Fruit fly (Drosophila melanogaster) whole organism, embryonic: ENCODE measurements around the gene Dpp10.

ENCODE experiments used
- Antp ChIP-seq: fragments of 200-800 bp; sonication (Bioruptor generic); optimal IDR thresholded peaks from 3 replicates; lab custom pipeline; 2016; ENCODE audit warnings: missing biosample characterization, missing genetic modification characterization
- Atf6 ChIP-seq: fragments of 200-800 bp; sonication (Bioruptor generic); IDR thresholded peaks from 2 replicates; pipeline ENCODE4 v1.3.6; 2022; ENCODE audit warnings: missing biosample characterization, missing genetic modification characterization
- CG11504 ChIP-seq: fragments of 200-800 bp; sonication (Bioruptor generic); optimal IDR thresholded peaks from 3 replicates; lab custom pipeline; 2019; ENCODE audit warnings: missing biosample characterization, mild to moderate bottlenecking, missing genetic modification characterization, moderate library complexity
- CG11695 ChIP-seq: fragments of 200-800 bp; sonication (Bioruptor generic); IDR thresholded peaks from 3 replicates; pipeline ENCODE4 v1.3.6; 2022; ENCODE audit warnings: missing biosample characterization, missing genetic modification characterization
- CG13424 ChIP-seq: fragments of 200-800 bp; sonication (Bioruptor generic); optimal IDR thresholded peaks from 2 replicates; lab custom pipeline; 2019; ENCODE audit warnings: missing biosample characterization, mild to moderate bottlenecking, missing genetic modification characterization, moderate library complexity
- CG13775 ChIP-seq: fragments of 200-800 bp; sonication (Bioruptor generic); optimal IDR thresholded peaks from 3 replicates; lab custom pipeline; 2017; ENCODE audit warnings: missing biosample characterization, mild to moderate bottlenecking, missing genetic modification characterization
- CG15011 ChIP-seq: fragments of 200-800 bp; sonication (Bioruptor generic); optimal IDR thresholded peaks from 3 replicates; lab custom pipeline; 2018; ENCODE audit warnings: missing biosample characterization, mild to moderate bottlenecking, missing genetic modification characterization
- CG17568 ChIP-seq: fragments of 200-800 bp; sonication (Bioruptor generic); optimal IDR thresholded peaks from 2 replicates; lab custom pipeline; 2018; ENCODE audit warnings: missing biosample characterization, mild to moderate bottlenecking, missing genetic modification characterization, moderate library complexity
- CG17912 ChIP-seq: fragments of 200-800 bp; sonication (Bioruptor generic); optimal IDR thresholded peaks from 2 replicates; lab custom pipeline; 2018; ENCODE audit warnings: missing biosample characterization, mild to moderate bottlenecking, missing genetic modification characterization
- CG2199 ChIP-seq: fragments of 200-800 bp; sonication (Bioruptor generic); IDR thresholded peaks from 3 replicates; pipeline ENCODE4 v1.3.6; 2022; ENCODE audit warnings: missing biosample characterization, missing genetic modification characterization
- CG2202 ChIP-seq: fragments of 200-800 bp; sonication (Bioruptor generic); optimal IDR thresholded peaks from 2 replicates; lab custom pipeline; 2018; ENCODE audit warnings: missing biosample characterization, mild to moderate bottlenecking, missing genetic modification characterization
- CG2678 ChIP-seq: fragments of 200-800 bp; sonication (Bioruptor generic); optimal IDR thresholded peaks from 3 replicates; lab custom pipeline; 2019; ENCODE audit warnings: missing biosample characterization, mild to moderate bottlenecking, missing genetic modification characterization, moderate library complexity
- CG2875 ChIP-seq: fragments of 200-800 bp; sonication (Bioruptor generic); optimal IDR thresholded peaks from 2 replicates; lab custom pipeline; 2017; ENCODE audit warnings: missing biosample characterization, mild to moderate bottlenecking, missing genetic modification characterization, missing genetic modification reagents
- CG2889 ChIP-seq: fragments of 200-800 bp; sonication (Bioruptor generic); IDR thresholded peaks from 3 replicates; pipeline ENCODE4 v1.3.6; 2022; ENCODE audit warnings: missing biosample characterization, missing genetic modification characterization
- CG31365 ChIP-seq: fragments of 200-800 bp; sonication (Bioruptor generic); optimal IDR thresholded peaks from 2 replicates; lab custom pipeline; 2018; ENCODE audit warnings: missing biosample characterization, mild to moderate bottlenecking, missing genetic modification characterization
- CG32767 ChIP-seq: fragments of 200-800 bp; sonication (Bioruptor generic); IDR thresholded peaks from 2 replicates; pipeline ENCODE4 v1.3.6; 2022; ENCODE audit warnings: missing biosample characterization, missing genetic modification characterization
- CG5180 ChIP-seq: fragments of 200-800 bp; sonication (Bioruptor generic); optimal IDR thresholded peaks from 3 replicates; lab custom pipeline; 2017; ENCODE audit warnings: missing biosample characterization, missing genetic modification characterization, mild to moderate bottlenecking, moderate library complexity, missing genetic modification reagents
- CG6175 ChIP-seq: fragments of 200-800 bp; sonication (Bioruptor generic); IDR thresholded peaks from 3 replicates; pipeline ENCODE4 v1.3.6; 2022; ENCODE audit warnings: missing biosample characterization, missing genetic modification characterization
- CG8290 ChIP-seq, 3 experiments: fragments of 200-800 bp; sonication (Bioruptor generic); optimal IDR thresholded peaks; 2 replicates each; lab custom pipeline; 2016 to 2019; ENCODE audit warnings: missing biosample characterization in 3 of 3, missing genetic modification characterization in 3 of 3, mild to moderate bottlenecking in 2 of 3, moderate library complexity in 1 of 3
- Dll ChIP-seq: fragments of 200-800 bp; sonication (Bioruptor generic); IDR thresholded peaks from 4 replicates; pipeline ENCODE4 v1.3.6; 2022; ENCODE audit warnings: missing biosample characterization, missing genetic modification characterization; ENCODE audit not compliant: partially characterized antibody
- HmgD ChIP-seq: fragments of 200-800 bp; sonication (Bioruptor generic); optimal IDR thresholded peaks from 3 replicates; lab custom pipeline; 2016; ENCODE audit warnings: missing biosample characterization, missing genetic modification characterization
- Hr51 ChIP-seq, 2 experiments: fragments of 200-800 bp; sonication (Bioruptor generic); optimal IDR thresholded peaks; 2 replicates in 1 of 2; 3 replicates in 1 of 2; lab custom pipeline; 2016 to 2018; ENCODE audit warnings: missing biosample characterization in 2 of 2, missing genetic modification characterization in 2 of 2, mild to moderate bottlenecking in 1 of 2, moderate library complexity in 1 of 2
- MESR4 ChIP-seq: fragments of 200-800 bp; sonication (Bioruptor generic); optimal IDR thresholded peaks from 2 replicates; lab custom pipeline; 2018; ENCODE audit warnings: missing biosample characterization, mild to moderate bottlenecking, missing genetic modification characterization, moderate library complexity
- Max ChIP-seq: fragments of 200-800 bp; sonication (Bioruptor generic); optimal IDR thresholded peaks from 2 replicates; lab custom pipeline; 2016; ENCODE audit warnings: missing biosample characterization, mild to moderate bottlenecking, missing genetic modification characterization
- Oli ChIP-seq: fragments of 200-800 bp; sonication (Bioruptor generic); optimal IDR thresholded peaks from 2 replicates; lab custom pipeline; 2018; ENCODE audit warnings: missing biosample characterization, mild to moderate bottlenecking, missing genetic modification characterization, moderate library complexity
- Ptx1 ChIP-seq: fragments of 200-800 bp; sonication (Bioruptor generic); IDR thresholded peaks from 2 replicates; pipeline ENCODE4 v1.3.6; 2022; ENCODE audit warnings: missing biosample characterization, missing genetic modification characterization
- Sin3A ChIP-seq: fragments of >200 bp; optimal IDR thresholded peaks from 2 replicates; lab custom pipeline; 2018
- Sox102F ChIP-seq: fragments of 200-800 bp; sonication (Bioruptor generic); optimal IDR thresholded peaks from 2 replicates; lab custom pipeline; 2018; ENCODE audit warnings: missing biosample characterization, mild to moderate bottlenecking, missing genetic modification characterization, moderate library complexity
- Stat92E ChIP-seq, 3 experiments: fragments of >200 bp in 2 of 3; fragments of 200-800 bp in 1 of 3; sonication (Bioruptor generic) in 1 of 3; optimal IDR thresholded peaks; 2 replicates each; lab custom pipeline; 2017 to 2019; ENCODE audit warnings: missing biosample characterization in 3 of 3, missing genetic modification characterization in 3 of 3, mild to moderate bottlenecking in 1 of 3, moderate library complexity in 1 of 3
- bsh ChIP-seq, 2 experiments: fragments of 200-800 bp; sonication (Bioruptor generic); optimal IDR thresholded peaks; 2 replicates each; lab custom pipeline; 2017 to 2018; ENCODE audit warnings: mild to moderate bottlenecking in 2 of 2, missing biosample characterization in 2 of 2, missing genetic modification characterization in 2 of 2, moderate library complexity in 1 of 2
- cad ChIP-seq: fragments of >200 bp; optimal IDR thresholded peaks from 2 replicates; lab custom pipeline; 2017; ENCODE audit warnings: missing biosample characterization, missing genetic modification characterization
- cg ChIP-seq: fragments of 200-800 bp; sonication (Bioruptor generic); optimal IDR thresholded peaks from 3 replicates; lab custom pipeline; 2019; ENCODE audit warnings: missing biosample characterization, mild to moderate bottlenecking, missing genetic modification characterization, moderate library complexity
- chm ChIP-seq: fragments of 200-800 bp; sonication (Bioruptor generic); IDR thresholded peaks from 2 replicates; pipeline ENCODE4 v1.3.6; 2022; ENCODE audit warnings: missing biosample characterization, missing genetic modification characterization
- crc ChIP-seq: fragments of 200-800 bp; sonication (Bioruptor generic); optimal IDR thresholded peaks from 2 replicates; lab custom pipeline; 2016; ENCODE audit warnings: missing biosample characterization, missing genetic modification characterization
- crol ChIP-seq: fragments of 200-800 bp; sonication (Bioruptor generic); IDR thresholded peaks from 2 replicates; pipeline ENCODE4 v1.3.6; 2022; ENCODE audit warnings: missing biosample characterization, missing genetic modification characterization
- cwo ChIP-seq: fragments of 200-800 bp; sonication (Bioruptor generic); optimal IDR thresholded peaks from 3 replicates; lab custom pipeline; 2017; ENCODE audit warnings: missing biosample characterization, missing genetic modification characterization, mild to moderate bottlenecking, moderate library complexity, missing genetic modification reagents
- en ChIP-seq: fragments of 200-800 bp; sonication (Bioruptor generic); optimal IDR thresholded peaks from 2 replicates; lab custom pipeline; 2016; ENCODE audit warnings: missing biosample characterization, missing genetic modification characterization
- gem ChIP-seq: fragments of 200-800 bp; sonication (Bioruptor generic); optimal IDR thresholded peaks from 2 replicates; lab custom pipeline; 2019; ENCODE audit warnings: missing biosample characterization, mild to moderate bottlenecking, missing genetic modification characterization, moderate library complexity
- hkb ChIP-seq, 2 experiments: fragments of 200-800 bp in 1 of 2; fragments of >200 bp in 1 of 2; sonication (Bioruptor generic) in 1 of 2; IDR thresholded peaks in 1 of 2; optimal IDR thresholded peaks in 1 of 2; 2 replicates each; pipeline versions ENCODE4 v1.3.6 to Lab custom; 2017 to 2022; ENCODE audit warnings: missing biosample characterization in 1 of 2, missing genetic modification characterization in 1 of 2
- lmd ChIP-seq: fragments of 200-800 bp; sonication (Bioruptor generic); IDR thresholded peaks from 2 replicates; pipeline ENCODE4 v1.3.6; 2022; ENCODE audit warnings: missing biosample characterization, missing genetic modification characterization
- nau ChIP-seq: fragments of 200-800 bp; sonication (Bioruptor generic); optimal IDR thresholded peaks from 3 replicates; lab custom pipeline; 2017; ENCODE audit warnings: missing biosample characterization, mild to moderate bottlenecking, missing genetic modification characterization, missing genetic modification reagents
- nmo ChIP-seq: fragments of 200-800 bp; sonication (Bioruptor generic); optimal IDR thresholded peaks from 2 replicates; lab custom pipeline; 2018; ENCODE audit warnings: missing biosample characterization, mild to moderate bottlenecking, missing genetic modification characterization, moderate library complexity
- phol ChIP-seq: fragments of 200-800 bp; sonication (Bioruptor generic); optimal IDR thresholded peaks from 3 replicates; lab custom pipeline; 2018; ENCODE audit warnings: missing biosample characterization, mild to moderate bottlenecking, missing genetic modification characterization, moderate library complexity
- pita ChIP-seq: fragments of 200-800 bp; sonication (Bioruptor generic); optimal IDR thresholded peaks from 2 replicates; lab custom pipeline; 2017; ENCODE audit warnings: missing biosample characterization, mild to moderate bottlenecking, missing genetic modification characterization
- row ChIP-seq: fragments of 200-800 bp; sonication (Bioruptor generic); IDR thresholded peaks from 3 replicates; pipeline ENCODE4 v1.3.6; 2022; ENCODE audit warnings: missing biosample characterization, missing genetic modification characterization
- sens ChIP-seq: fragments of 200-800 bp; sonication (Bioruptor generic); peaks from one replicate; lab custom pipeline; 2016; ENCODE audit warnings: missing biosample characterization, missing genetic modification characterization
- tap ChIP-seq: fragments of 200-800 bp; optimal IDR thresholded peaks from 3 replicates; lab custom pipeline; 2019; ENCODE audit warnings: missing biosample characterization, mild to moderate bottlenecking, missing genetic modification characterization, moderate library complexity
- ttk ChIP-seq: fragments of 200-800 bp; sonication (Bioruptor generic); IDR thresholded peaks from 2 replicates; pipeline ENCODE4 v2.1.2; 2022; ENCODE audit warnings: missing biosample characterization, missing genetic modification characterization

Gene Dpp10

dm6 chr2L:6611374-6612005 is 10.6 kb upstream of the Dpp10 start (continued):
- TF ChIP-seq crol (GFP tag; lab: Robert Waterston, UW) (peak; percentile 61), Antp (no peak), row (GFP tag; lab: Robert Waterston, UW) (peak; percentile 38; the same call in 1 of the 3 replicates), phol (tag; lab: Kevin White, UChicago) (peak; percentile 18), en (GFP tag; lab: Kevin White, UChicago) (no peak), CG6175 (no peak), Ptx1 (0 out of 2 replicates have a peak, but pooled peaks have one; percentile 18), Hr51 (GFP tag; optimal IDR thresholded peaks at IDR 0.05; lab: Kevin White, UChicago) (peak in 1 of 2 experiments; percentile 28), Dll (GFP tag; lab: Robert Waterston, UW) (no peak), CG31365 (no peak), CG11695 (GFP tag; lab: Robert Waterston, UW) (peak; percentile 55; the same call in 2 of the 3 replicates), MESR4 (no peak), cg (GFP tag; lab: Kevin White, UChicago) (peak; percentile 58), crc (GFP tag; lab: Kevin White, UChicago) (no peak), CG11504 (tag; lab: Kevin White, UChicago) (peak; percentile 47), CG17568 (GFP tag; lab: Kevin White, UChicago) (no peak), nmo (GFP tag; lab: Kevin White, UChicago) (peak; percentile 12), bsh (GFP tag; optimal IDR thresholded peaks at IDR 0.05; lab: Kevin White, UChicago) (peak in 1 of 2 experiments; percentile 22), Oli (tag; lab: Kevin White, UChicago) (peak; percentile 13), cwo (no peak), CG2875 (GFP tag; lab: Kevin White, UChicago) (no peak), gem (tag; lab: Kevin White, UChicago) (peak; percentile 38), Stat92E (GFP tag; optimal IDR thresholded peaks at IDR 0.05; lab: Kevin White, UChicago) (no peak), CG2678 (tag; lab: Kevin White, UChicago) (peak; percentile 15), nau (GFP tag; lab: Kevin White, UChicago) (peak; percentile 10), HmgD (no peak), CG13424 (tag; lab: Kevin White, UChicago) (peak; percentile 0), Sin3A (lab: Kevin White, UChicago) (no peak), CG15011 (GFP tag; lab: Kevin White, UChicago) (no peak), CG32767 (GFP tag; lab: Robert Waterston, UW) (0 out of 2 replicates have a peak, but pooled peaks have one; percentile 15), hkb (optimal IDR thresholded peaks at IDR 0.05; lab: Kevin White, UChicago) (no peak), hkb (GFP tag; IDR thresholded peaks at IDR 0.05; lab: Robert Waterston, UW) (peak; percentile 15; the same call in 1 of the 2 replicates), lmd (GFP tag; lab: Robert Waterston, UW) (0 out of 2 replicates have a peak, but pooled peaks have one; percentile 13), chm (GFP tag; lab: Robert Waterston, UW) (no peak), CG8290 (GFP tag; optimal IDR thresholded peaks at IDR 0.05; lab: Kevin White, UChicago) (peak; percentile 1), CG8290 (tag; optimal IDR thresholded peaks at IDR 0.05; lab: Kevin White, UChicago) (no peak), cad (no peak), sens (peak; percentile 31), Sox102F (GFP tag; lab: Kevin White, UChicago) (peak; percentile 10), CG5180 (GFP tag; lab: Kevin White, UChicago) (no peak), CG2202 (tag; lab: Kevin White, UChicago) (no peak), CG2889 (GFP tag; lab: Robert Waterston, UW) (no peak), tap (tag; lab: Kevin White, UChicago) (peak; percentile 24), pita (GFP tag; lab: Kevin White, UChicago) (no peak), Max (GFP tag; lab: Kevin White, UChicago) (no peak), Atf6 (GFP tag; lab: Robert Waterston, UW) (peak; percentile 44; the same call in 1 of the 2 replicates), CG2199 (GFP tag; lab: Robert Waterston, UW) (0 out of 3 replicates have a peak, but pooled peaks have one; percentile 39), CG13775 (GFP tag; lab: Kevin White, UChicago) (no peak), CG17912 (GFP tag; lab: Kevin White, UChicago) (no peak), ttk (GFP tag; lab: Robert Waterston, UW) (no peak)
